Worm (Caenorhabditis elegans) whole organism, young adult: ENCODE measurements around the gene magu-1.

Experiments
- B0035.1 ChIP-seq: sonication (generic microtip); optimal IDR thresholded peaks from 2 replicates; lab custom pipeline; 2016; ENCODE audit warnings: missing genetic modification characterization, mild to moderate bottlenecking, missing compliant biosample characterization, missing genotype, missing genetic modification reagents
- F49E8.2 ChIP-seq: sonication (generic microtip); optimal IDR thresholded peaks from 3 replicates; lab custom pipeline; 2017; ENCODE audit warnings: missing genetic modification characterization, mild to moderate bottlenecking, missing compliant biosample characterization, antibody characterized with exemption, moderate library complexity; ENCODE audit not compliant: insufficient read depth
- T26A5.8 ChIP-seq: sonication (generic microtip); optimal IDR thresholded peaks from 2 replicates; lab custom pipeline; 2016; ENCODE audit warnings: missing genetic modification characterization, missing compliant biosample characterization
- aptf-2 ChIP-seq: fragments of 200-800 bp; sonication (Bioruptor generic); conservative IDR thresholded peaks from 2 replicates; pipeline ENCODE4 v1.3.6; 2022; ENCODE audit warnings: missing genetic modification reagents, missing genetic modification characterization, missing compliant biosample characterization
- cebp-2 ChIP-seq: fragments of 200-800 bp; sonication (Bioruptor generic); IDR thresholded peaks from 2 replicates; pipeline ENCODE4 v1.3.6; 2022; ENCODE audit warnings: missing genetic modification characterization, missing compliant biosample characterization
- ceh-40 ChIP-seq: fragments of 200-800 bp; sonication (Bioruptor generic); IDR thresholded peaks from 2 replicates; pipeline ENCODE4 v1.3.6; 2022; ENCODE audit warnings: missing genetic modification characterization, missing compliant biosample characterization
- ekl-4 ChIP-seq: fragments of 200-800 bp; sonication (Bioruptor generic); IDR thresholded peaks from 2 replicates; pipeline ENCODE4 v1.3.6; 2022; ENCODE audit warnings: missing genetic modification reagents, missing genetic modification characterization, missing compliant biosample characterization
- fkh-3 ChIP-seq: sonication (generic microtip); optimal IDR thresholded peaks from 2 replicates; lab custom pipeline; 2016; ENCODE audit warnings: mild to moderate bottlenecking, missing genetic modification characterization, missing compliant biosample characterization
- madf-6 ChIP-seq: fragments of 200-800 bp; sonication (Bioruptor generic); IDR thresholded peaks from 2 replicates; pipeline ENCODE4 v1.3.6; 2022; ENCODE audit warnings: missing genetic modification reagents, missing genetic modification characterization, missing compliant biosample characterization
- mes-4 ChIP-seq: sonication (generic microtip); optimal IDR thresholded peaks from 2 replicates; lab custom pipeline; 2016; ENCODE audit warnings: missing genotype, missing genetic modification characterization, missing compliant biosample characterization
- nfya-1 ChIP-seq: sonication (generic microtip); optimal IDR thresholded peaks from 2 replicates; lab custom pipeline; 2017; ENCODE audit warnings: antibody characterized with exemption, missing compliant biosample characterization, missing genetic modification characterization, borderline replicate concordance; ENCODE audit not compliant: insufficient read depth
- sdz-38 ChIP-seq: sonication (generic microtip); optimal IDR thresholded peaks from 2 replicates; lab custom pipeline; 2016; ENCODE audit warnings: missing genotype, missing genetic modification characterization, missing compliant biosample characterization
- unc-62 ChIP-seq: fragments of 150-350 bp; optimal IDR thresholded peaks from 2 replicates; lab custom pipeline; 2014; ENCODE audit warnings: missing biosample characterization, missing genetic modification reagents, missing genetic modification characterization

- no peak for TF ChIP-seq F49E8.2 (tag; lab: Kevin White, UChicago)
- no peak for TF ChIP-seq fkh-3 (tag; lab: Kevin White, UChicago)
- no peak for TF ChIP-seq aptf-2
- no peak for TF ChIP-seq B0035.1 (tag; lab: Kevin White, UChicago)
- TF ChIP-seq T26A5.8 (tag; lab: Kevin White, UChicago): no peak
- TF ChIP-seq cebp-2 (GFP tag; lab: Robert Waterston, UW): no peak
- no peak for TF ChIP-seq nfya-1
- TF ChIP-seq ekl-4: no peak
- TF ChIP-seq unc-62: no peak
- TF ChIP-seq sdz-38 (tag; lab: Kevin White, UChicago): no peak
- TF ChIP-seq madf-6: no peak
- no peak for TF ChIP-seq ceh-40 (GFP tag; lab: Robert Waterston, UW)
- TF ChIP-seq mes-4 (tag; lab: Kevin White, UChicago): no peak
Observed at ce11 chrIII:513360-513759, 41.9 kb upstream of the magu-1 start.
